Worm (Caenorhabditis elegans) whole organism, L1 larva: ENCODE data around the gene F26A1.19.

ENCODE experiments used
- C04F5.9 ChIP-seq: sonication (generic microtip); optimal IDR thresholded peaks from 2 replicates; lab custom pipeline; 2016; ENCODE audit warnings: missing genetic modification characterization, missing compliant biosample characterization
- elt-2 ChIP-seq: sonication (generic microtip); optimal IDR thresholded peaks from 2 replicates; lab custom pipeline; 2016; ENCODE audit warnings: missing genetic modification characterization, mild to moderate bottlenecking, inconsistent platforms, missing compliant biosample characterization, missing genetic modification reagents
- jun-1 ChIP-seq: fragments of 150-350 bp; optimal IDR thresholded peaks from 2 replicates; lab custom pipeline; 2014; ENCODE audit warnings: missing biosample characterization, missing genetic modification reagents, missing genetic modification characterization
- mdl-1 ChIP-seq, 2 experiments: fragments of 150-350 bp; optimal IDR thresholded peaks; 2 replicates each; lab custom pipeline; 2014 to 2017; ENCODE audit warnings: missing biosample characterization in 2 of 2, missing genetic modification characterization in 2 of 2, inconsistent platforms in 1 of 2
- nhr-12 ChIP-seq: sonication (generic microtip); optimal IDR thresholded peaks from 2 replicates; lab custom pipeline; 2017; ENCODE audit warnings: missing biosample characterization, missing genetic modification characterization
- nhr-90 ChIP-seq: sonication (generic microtip); optimal IDR thresholded peaks from 2 replicates; lab custom pipeline; 2016; ENCODE audit warnings: mild to moderate bottlenecking, missing genetic modification characterization, missing compliant biosample characterization; ENCODE audit not compliant: poor library complexity
- pag-3 ChIP-seq: sonication (generic microtip); optimal IDR thresholded peaks from 2 replicates; lab custom pipeline; 2017; ENCODE audit warnings: missing genetic modification characterization, mild to moderate bottlenecking, missing compliant biosample characterization, antibody characterized with exemption, borderline replicate concordance; ENCODE audit not compliant: insufficient read depth
- rnt-1 ChIP-seq: sonication (generic microtip); optimal IDR thresholded peaks from 2 replicates; lab custom pipeline; 2016; ENCODE audit warnings: mild to moderate bottlenecking, missing genetic modification characterization, moderate library complexity, missing compliant biosample characterization
- xbp-1 ChIP-seq: sonication (generic microtip); optimal IDR thresholded peaks from 2 replicates; lab custom pipeline; 2016; ENCODE audit warnings: missing genetic modification characterization, missing compliant biosample characterization

F26A1.19 gene

ce11 chrIII:4883429-4883828 lies 45.9 kb downstream of the F26A1.19 start, which contains the start of gene clec-5:
Gene clec-5, minus strand, starts transcription at chrIII:4883606.
- TF ChIP-seq mdl-1 (tag; optimal IDR thresholded peaks at IDR 0.05; lab: Kevin White, UChicago) (no peak), nhr-12 (tag; lab: Kevin White, UChicago) (no peak), rnt-1 (tag; lab: Kevin White, UChicago) (no peak), jun-1 (peak; percentile 29), elt-2 (peak; percentile 40), xbp-1 (tag; lab: Kevin White, UChicago) (no peak), pag-3 (tag; lab: Kevin White, UChicago) (no peak)

ce11 chrIII:4887291-4887690 lies 49.8 kb downstream of the F26A1.19 start, which contains the start of gene clec-6:
Gene clec-6, minus strand, starts transcription at chrIII:4887444.
- TF ChIP-seq nhr-90: no peak
- peak; percentile 51 for TF ChIP-seq elt-2
- TF ChIP-seq C04F5.9: no peak
